Worm (Caenorhabditis elegans): ENCODE data around the gene tatn-1.

Gene tatn-1

DNA sequence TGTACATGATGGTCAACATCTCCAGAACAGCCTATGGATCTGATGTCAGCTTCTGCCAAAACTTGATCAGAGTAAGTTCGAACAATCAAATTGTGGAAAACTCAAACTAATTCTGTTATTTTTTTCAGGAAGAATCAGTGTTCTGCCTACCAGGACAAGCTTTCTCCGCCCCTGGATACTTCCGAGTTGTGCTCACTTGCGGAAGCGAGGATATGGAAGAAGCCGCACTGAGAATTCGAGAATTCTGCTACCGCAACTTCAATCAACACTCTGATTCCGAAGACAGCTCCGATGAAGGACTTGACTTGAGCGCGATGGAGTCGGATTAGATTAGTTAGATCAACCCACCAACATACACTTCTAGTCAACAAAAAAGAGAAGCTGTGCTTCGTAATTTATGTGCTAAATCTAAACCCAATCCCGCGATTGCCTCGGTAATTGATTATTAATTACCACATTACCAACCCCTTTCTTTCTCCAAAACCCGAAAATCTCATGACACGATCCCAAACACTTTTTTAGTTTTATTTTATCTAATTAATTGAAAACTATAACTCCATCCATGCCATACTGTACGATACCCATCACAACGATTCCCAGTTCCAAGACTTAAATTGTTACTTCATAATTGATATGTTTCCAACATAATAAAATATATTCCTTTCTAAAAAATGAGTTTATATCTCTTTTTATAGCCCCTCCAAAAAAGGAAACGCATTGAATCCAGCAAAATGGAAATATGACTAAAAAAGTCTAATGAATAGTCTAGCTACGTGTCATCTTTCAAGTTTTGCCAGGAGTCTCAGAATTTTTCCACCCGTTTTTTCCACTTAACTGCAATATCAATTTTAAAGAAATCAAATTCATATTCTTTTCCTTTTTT, 1.7 kb downstream of the tatn-1 start:
- TF ChIP-seq dao-5 (tag; optimal IDR thresholded peaks at IDR 0.05) (no peak), him-1 (tag; optimal IDR thresholded peaks at IDR 0.05) (no peak), W03F9.2 (tag; optimal IDR thresholded peaks at IDR 0.05) (no peak)

DNA sequence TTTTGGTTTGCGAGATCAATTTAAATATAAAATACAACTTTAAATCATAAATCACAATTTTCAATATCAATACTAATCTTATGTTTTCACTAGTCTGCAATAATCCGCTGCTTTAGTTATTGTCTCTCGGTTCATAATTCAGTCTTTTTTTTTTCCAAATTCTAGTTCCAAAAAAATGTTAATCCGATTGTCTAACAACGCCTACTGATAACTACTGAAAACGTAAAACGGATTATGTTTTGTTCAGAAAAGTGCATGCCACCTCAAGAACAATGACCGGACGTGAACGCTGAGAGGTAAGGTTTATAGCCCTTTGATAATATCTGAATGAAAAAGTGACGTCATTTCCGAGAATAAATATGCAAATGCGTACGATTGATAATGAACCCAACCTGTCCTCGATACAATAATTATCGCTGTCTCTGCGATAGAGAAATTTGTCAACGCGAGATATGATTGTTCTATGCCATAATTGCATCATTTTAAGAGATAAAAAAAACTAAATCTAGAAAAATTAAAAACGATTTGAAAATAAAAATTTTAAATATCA, 2.5 kb downstream of the tatn-1 start, which contains the start of gene sprr-2:
Gene sprr-2 (plus strand): TSS at position 248 of the 550 bp plus-strand sequence.
- no peak for TF ChIP-seq dao-5 (tag; optimal IDR thresholded peaks at IDR 0.05)
- TF ChIP-seq him-1 (tag; optimal IDR thresholded peaks at IDR 0.05): no peak
- TF ChIP-seq W03F9.2 (tag; optimal IDR thresholded peaks at IDR 0.05): no peak

DNA sequence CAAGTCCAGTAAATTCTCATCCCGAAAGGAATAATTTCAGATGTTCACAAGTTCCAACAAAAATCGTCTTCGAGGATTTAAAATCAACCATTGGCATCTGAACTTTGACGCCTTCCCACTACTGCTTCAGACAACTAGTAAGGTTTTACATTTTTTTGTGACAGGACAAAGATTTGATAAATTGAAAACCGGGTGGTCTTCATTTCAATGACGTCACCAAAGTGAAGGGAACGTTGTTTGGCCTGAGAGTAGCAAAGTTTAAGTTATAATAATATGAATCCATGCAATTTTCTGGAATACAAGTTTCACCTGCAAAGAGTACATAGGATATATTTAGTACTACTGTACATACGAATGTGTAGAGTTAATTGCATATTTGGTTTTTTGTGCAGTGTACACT, 3.4 kb downstream of the tatn-1 start:
- TF ChIP-seq W03F9.2 (tag; optimal IDR thresholded peaks at IDR 0.05) (no peak), him-1 (tag; optimal IDR thresholded peaks at IDR 0.05) (no peak), dao-5 (tag; optimal IDR thresholded peaks at IDR 0.05) (no peak)

DNA sequence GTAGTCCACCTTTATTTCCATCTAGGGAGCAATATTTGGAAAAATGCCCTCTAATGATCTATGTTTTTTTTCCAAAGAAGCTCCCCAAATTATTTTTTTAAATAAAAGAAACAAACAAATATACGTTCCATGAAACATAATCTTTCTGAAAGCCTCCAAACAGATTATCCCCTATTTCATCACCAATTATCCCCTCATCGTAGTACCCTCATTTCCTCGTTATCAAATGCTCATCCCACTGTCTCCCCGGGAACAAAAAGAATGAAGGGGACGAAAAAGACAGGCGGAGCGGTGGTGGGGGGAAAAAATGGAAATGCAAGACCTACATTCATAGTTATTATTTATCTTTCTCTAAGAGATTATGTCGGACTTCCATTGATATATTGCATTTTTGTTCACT, 6.6 kb downstream of the tatn-1 start:
- TF ChIP-seq him-1 (tag; optimal IDR thresholded peaks at IDR 0.05) (no peak), dao-5 (tag; optimal IDR thresholded peaks at IDR 0.05) (no peak), W03F9.2 (tag; optimal IDR thresholded peaks at IDR 0.05) (no peak)

DNA sequence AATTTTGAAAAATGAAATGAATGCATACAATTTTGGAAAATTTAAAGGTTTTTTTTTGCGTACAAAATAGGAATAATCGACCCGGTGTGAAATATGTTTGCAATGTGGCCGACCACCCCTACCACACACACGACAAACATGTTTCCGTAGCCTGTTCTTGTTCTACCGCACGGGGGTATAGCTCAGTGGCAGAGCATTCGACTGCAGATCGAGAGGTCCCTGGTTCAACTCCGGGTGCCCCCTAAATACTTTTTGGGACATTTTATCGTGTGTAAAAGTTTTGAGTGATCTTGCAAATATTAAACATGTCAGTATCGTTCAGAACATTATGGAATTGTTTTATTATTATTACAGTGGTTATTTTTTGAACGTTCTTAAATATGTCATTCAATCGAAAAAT, 13.9 kb downstream of the tatn-1 start:
- TF ChIP-seq him-1 (tag; optimal IDR thresholded peaks at IDR 0.05) (no peak), dao-5 (tag; optimal IDR thresholded peaks at IDR 0.05) (no peak), W03F9.2 (tag; optimal IDR thresholded peaks at IDR 0.05) (no peak)

DNA sequence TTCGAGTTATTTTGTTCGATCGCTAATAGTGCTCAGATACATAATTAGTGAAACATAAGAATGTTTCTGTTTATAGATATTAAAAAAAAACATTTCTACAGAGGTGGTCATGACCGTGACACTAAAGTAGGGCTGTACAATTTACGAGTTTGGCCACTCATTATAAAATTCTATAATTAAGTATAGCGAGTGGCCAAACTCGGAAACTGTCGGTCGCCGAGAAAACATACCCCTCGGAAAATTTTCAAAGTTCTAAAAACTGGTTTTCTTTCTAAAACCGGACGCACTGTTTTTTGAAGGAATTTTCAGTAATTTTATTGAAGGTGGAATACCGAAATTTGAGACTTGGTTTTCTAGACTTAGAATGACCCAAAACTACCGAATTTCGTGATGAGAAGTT, 14.9 kb downstream of the tatn-1 start:
- no peak for TF ChIP-seq W03F9.2 (tag; optimal IDR thresholded peaks at IDR 0.05)
- TF ChIP-seq him-1 (tag; optimal IDR thresholded peaks at IDR 0.05): no peak
- no peak for TF ChIP-seq dao-5 (tag; optimal IDR thresholded peaks at IDR 0.05)

DNA sequence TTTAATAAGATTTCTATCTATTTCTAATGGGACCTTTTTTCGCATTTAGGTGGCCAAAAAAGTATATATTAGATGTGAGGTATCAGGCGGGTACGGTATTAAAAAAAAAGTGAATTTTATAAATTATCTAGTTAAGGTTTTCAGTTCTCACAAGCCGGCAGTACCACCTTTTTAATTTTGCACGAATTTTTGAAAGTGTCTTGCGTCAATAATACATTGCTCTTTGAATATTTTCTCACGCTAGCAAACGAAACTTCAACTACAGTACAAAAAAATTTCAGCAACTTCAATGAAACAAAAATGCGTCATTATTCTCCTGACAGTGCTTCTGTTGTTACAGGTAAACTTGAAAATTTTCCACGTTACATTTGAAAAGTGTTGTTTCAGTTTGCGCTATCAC, 16.1 kb downstream of the tatn-1 start, which contains the start of gene F42D1.4:
Gene F42D1.4 (plus strand): TSS at position 301 of the 400 bp plus-strand sequence.
- TF ChIP-seq W03F9.2 (tag; optimal IDR thresholded peaks at IDR 0.05): no peak
- TF ChIP-seq him-1 (tag; optimal IDR thresholded peaks at IDR 0.05): no peak
- TF ChIP-seq dao-5 (tag; optimal IDR thresholded peaks at IDR 0.05): no peak

DNA sequence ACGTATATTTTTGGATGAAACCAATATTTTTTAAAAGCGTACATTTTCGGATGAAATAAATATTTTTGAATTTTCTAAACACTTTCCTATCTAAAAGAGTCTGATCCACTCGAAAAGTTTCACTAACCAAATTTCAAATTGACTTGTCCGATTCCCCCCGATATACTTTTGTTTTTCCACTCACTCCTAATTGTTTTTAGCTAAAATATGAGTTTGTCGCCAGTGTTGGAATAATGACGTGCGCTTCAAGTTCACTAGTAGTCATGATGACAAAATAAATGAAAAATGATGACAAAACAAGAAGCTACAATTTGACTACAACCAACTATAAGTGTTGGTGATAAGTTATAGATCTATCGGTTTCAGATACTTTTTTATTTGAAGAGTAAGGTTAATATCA, 18.0 kb downstream of the tatn-1 start:
- no peak for TF ChIP-seq W03F9.2 (tag; optimal IDR thresholded peaks at IDR 0.05)
- TF ChIP-seq him-1 (tag; optimal IDR thresholded peaks at IDR 0.05): no peak
- TF ChIP-seq dao-5 (tag; optimal IDR thresholded peaks at IDR 0.05): no peak

DNA sequence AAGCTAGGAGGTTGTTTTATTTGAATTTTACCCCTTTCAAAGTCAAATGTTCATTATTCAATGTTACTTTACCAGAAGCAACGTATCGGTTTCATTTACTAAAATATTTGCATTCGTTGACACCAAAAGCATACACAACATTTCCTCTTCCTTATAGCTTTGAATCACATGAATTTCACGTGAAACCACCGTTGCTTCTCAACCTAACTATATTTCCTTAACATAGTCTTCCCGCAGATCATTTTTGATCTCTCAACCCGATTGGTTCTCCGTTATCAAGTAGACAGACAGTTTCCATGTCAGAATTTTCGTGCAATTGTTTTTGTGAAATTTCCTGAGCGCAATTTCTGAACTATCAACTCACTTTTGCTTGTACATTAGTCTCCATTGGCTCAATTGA, 19.1 kb downstream of the tatn-1 start:
- no peak for TF ChIP-seq him-1 (tag; optimal IDR thresholded peaks at IDR 0.05)
- TF ChIP-seq W03F9.2 (tag; optimal IDR thresholded peaks at IDR 0.05): no peak
- TF ChIP-seq dao-5 (tag; optimal IDR thresholded peaks at IDR 0.05): no peak

DNA sequence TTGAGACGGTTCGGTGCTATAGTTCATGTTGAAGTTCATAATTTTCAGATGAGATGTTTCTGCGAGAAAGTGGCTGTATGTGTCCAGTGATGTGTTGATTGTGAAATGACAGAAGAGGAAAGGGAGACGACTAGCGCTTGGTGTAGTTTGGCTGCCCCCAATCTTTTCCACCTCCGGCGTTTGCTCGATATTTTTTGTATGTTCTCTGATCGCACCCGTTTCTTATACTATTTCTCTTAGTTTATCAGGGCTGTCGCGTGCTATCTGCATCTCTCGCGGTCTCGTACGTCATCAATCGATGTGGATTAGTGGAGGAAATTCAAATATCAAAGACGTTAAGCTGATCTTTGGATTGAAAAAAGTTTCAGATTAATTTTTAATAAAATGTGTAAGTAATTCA, 19.9 kb downstream of the tatn-1 start, which contains the start of gene atf-4:
Gene atf-4 (minus strand): TSS at position 93 of the 400 bp plus-strand sequence.
- TF ChIP-seq W03F9.2 (tag; optimal IDR thresholded peaks at IDR 0.05): peak; percentile 43
- TF ChIP-seq dao-5 (tag; optimal IDR thresholded peaks at IDR 0.05): no peak

DNA sequence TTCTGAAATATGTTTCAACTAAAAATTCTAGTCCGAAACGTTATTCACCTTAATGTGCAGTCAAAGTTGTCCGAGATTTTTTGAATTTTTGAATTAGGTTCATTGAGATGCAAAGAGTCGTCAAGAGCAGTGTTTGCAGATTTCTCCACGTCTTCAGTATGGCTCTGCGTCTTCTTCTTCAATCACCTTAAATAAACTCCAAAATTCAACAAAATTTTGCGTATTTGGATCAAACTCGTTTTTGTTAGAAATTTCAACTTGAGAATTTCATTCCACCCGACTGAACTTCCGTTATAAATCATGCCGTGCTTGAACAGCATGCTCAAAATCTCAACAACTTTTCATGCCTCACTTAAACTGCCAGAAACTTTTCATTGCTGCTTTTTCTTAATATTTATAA, 21.3 kb downstream of the tatn-1 start, which contains the start of gene T04C10.3:
Gene T04C10.3 (plus strand): TSS at position 301 of the 400 bp plus-strand sequence.
- TF ChIP-seq him-1 (tag; optimal IDR thresholded peaks at IDR 0.05) (no peak), dao-5 (tag; optimal IDR thresholded peaks at IDR 0.05) (no peak), W03F9.2 (tag; optimal IDR thresholded peaks at IDR 0.05) (no peak)

DNA sequence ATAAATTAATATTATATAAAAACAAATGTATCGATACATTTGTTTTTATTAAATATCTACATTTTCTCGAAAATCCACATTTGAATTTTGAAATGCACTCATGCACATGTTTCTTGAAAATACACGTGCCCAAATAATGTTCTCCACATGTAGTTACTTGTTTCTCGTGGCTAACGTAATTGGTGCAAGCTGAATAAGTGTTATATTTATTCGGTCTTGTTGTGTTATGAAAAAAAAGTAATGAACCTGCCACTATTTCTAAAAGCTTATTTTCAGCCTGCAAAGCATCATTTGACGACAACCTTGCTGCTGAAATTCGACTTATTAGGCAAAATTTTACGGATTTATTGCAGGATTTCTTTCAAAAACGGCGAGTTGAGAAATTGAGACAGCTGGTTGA, 22.6 kb downstream of the tatn-1 start:
- TF ChIP-seq him-1 (tag; optimal IDR thresholded peaks at IDR 0.05): peak; percentile 62
- TF ChIP-seq W03F9.2 (tag; optimal IDR thresholded peaks at IDR 0.05): peak; percentile 79
- TF ChIP-seq dao-5 (tag; optimal IDR thresholded peaks at IDR 0.05): no peak

DNA sequence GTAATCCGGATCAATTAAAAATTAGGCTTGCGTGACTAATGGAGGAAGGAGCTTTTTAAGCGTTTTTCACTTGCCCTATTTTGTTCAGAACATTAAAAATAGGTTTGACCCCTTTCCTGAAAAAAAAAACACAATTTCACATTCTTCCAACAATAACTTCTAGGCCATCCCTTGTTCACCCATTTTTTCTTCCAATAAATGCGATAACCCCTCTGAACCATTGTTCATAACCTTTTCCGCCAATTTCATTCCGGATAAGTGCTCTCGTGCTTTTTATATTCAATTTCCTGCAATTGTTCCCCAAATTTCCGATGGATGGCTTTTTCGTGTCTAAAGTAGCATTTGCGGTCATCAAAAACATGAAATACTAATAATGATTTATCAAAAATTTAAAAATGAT, 24.6 kb downstream of the tatn-1 start:
- TF ChIP-seq dao-5 (tag; optimal IDR thresholded peaks at IDR 0.05): no peak
- no peak for TF ChIP-seq W03F9.2 (tag; optimal IDR thresholded peaks at IDR 0.05)
- peak; percentile 25 for TF ChIP-seq him-1 (tag; optimal IDR thresholded peaks at IDR 0.05)

DNA sequence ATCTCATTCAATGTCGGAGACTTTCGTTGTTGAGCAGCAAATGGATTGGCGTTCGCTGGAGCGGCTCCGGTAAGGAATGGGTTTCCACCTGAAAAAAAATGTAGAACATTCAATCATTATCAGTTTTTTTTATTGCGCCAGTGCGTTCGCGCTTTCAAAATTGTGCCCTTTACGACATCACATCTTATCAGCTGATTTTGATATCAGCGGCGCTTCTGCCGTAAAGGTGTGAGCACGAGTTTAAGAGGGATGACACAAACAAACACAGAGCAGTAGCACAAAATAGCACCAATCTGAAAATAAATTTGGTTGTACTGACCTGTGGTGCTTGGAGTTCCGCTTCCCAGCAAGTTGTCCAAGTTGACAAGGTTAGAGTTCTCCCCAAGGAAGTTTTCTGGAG, 25.9 kb downstream of the tatn-1 start:
- TF ChIP-seq him-1 (tag; optimal IDR thresholded peaks at IDR 0.05) (no peak), dao-5 (tag; optimal IDR thresholded peaks at IDR 0.05) (no peak), W03F9.2 (tag; optimal IDR thresholded peaks at IDR 0.05) (no peak)

All from whole organism, L4/young adult.